Fruit fly (Drosophila melanogaster): ENCODE measurements around the gene Fim.

DNA sequence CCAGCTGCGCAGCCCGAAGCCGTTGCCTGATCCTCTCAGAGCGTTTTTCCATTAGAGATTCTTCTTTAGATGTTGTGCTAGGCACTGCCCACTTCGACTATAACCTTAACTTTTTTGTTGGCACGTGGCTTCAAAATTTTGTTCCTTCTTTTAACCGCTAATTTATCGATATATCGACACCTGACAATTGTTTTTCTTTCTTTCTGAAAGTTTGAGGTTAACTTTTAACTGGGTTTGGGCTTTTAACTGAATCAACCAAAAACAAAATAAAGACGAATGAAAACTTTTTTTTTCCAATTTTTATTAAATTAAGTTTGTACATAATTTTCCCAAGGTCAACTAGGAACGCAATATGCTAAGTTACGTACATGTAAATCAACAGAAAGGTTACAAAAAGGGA lies 54.8 kb downstream of the Fim start, which contains the start of gene CG42854:
- TF ChIP-seq gl (tag; optimal IDR thresholded peaks at IDR 0.05) (no peak), rn (GFP tag; IDR thresholded peaks at IDR 0.05) (no peak), CG10348 (GFP tag; IDR thresholded peaks at IDR 0.05) (no peak), CG13204 (GFP tag; optimal IDR thresholded peaks at IDR 0.05) (no peak), CG4496 (GFP tag; IDR thresholded peaks at IDR 0.05) (no peak), EcR (GFP tag; optimal IDR thresholded peaks at IDR 0.05) (no peak), CG34367 (tag; optimal IDR thresholded peaks at IDR 0.05) (no peak)

Measured in whole organism, pupa.